Fruit fly (Drosophila melanogaster): ENCODE measurements around the gene CG12773.
A peak's percentile ranks its signal among the peaks of the same experiment; 100 is the strongest.

The CG12773 gene

dm6 chrX:1303961-1304360 lies 49.8 kb downstream of the CG12773 start:
- peak; percentile 50 for TF ChIP-seq Eip78C (GFP tag)
- peak; percentile 95 for TF ChIP-seq Blimp-1 (GFP tag; optimal IDR thresholded peaks at IDR 0.05)
- no peak for TF ChIP-seq CG32006 (GFP tag; optimal IDR thresholded peaks at IDR 0.05)

DNA sequence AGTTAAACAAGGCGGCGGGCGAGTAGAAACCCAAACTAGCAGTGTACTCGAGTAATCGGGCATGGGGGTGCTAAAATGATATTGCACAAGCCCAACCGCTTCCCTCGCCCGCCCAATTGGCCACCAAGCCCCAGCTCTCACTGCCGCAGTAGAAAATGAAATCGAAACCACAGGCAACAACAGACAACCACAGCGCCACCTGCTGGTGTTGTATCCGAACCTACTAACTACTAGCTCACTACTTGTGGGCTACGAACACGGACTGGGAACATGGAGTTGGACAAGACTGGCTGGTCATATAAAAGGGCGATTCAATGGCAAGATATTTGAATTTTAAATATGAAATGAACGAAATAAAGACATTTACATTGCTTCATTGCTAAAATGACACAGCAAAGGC lies 53.9 kb downstream of the CG12773 start:
- TF ChIP-seq ss (GFP tag; optimal IDR thresholded peaks at IDR 0.05) (no peak), Eip93F (GFP tag; optimal IDR thresholded peaks at IDR 0.05) (no peak), CG31627 (GFP tag; optimal IDR thresholded peaks at IDR 0.05) (no peak), CG3032 (tag; optimal IDR thresholded peaks at IDR 0.05) (no peak), Met (GFP tag; optimal IDR thresholded peaks at IDR 0.05) (no peak), CG6276 (GFP tag; optimal IDR thresholded peaks at IDR 0.05) (no peak), fkh (GFP tag; optimal IDR thresholded peaks at IDR 0.05) (no peak), svp (GFP tag) (no peak), Sox102F (GFP tag; optimal IDR thresholded peaks at IDR 0.05) (no peak), CG11762 (GFP tag; optimal IDR thresholded peaks at IDR 0.05; ENCODE audit: insufficient read depth) (no peak), salr (GFP tag; optimal IDR thresholded peaks at IDR 0.05) (no peak), Gug (GFP tag; IDR thresholded peaks at IDR 0.05) (no peak), dac (GFP tag; optimal IDR thresholded peaks at IDR 0.05) (no peak), net (GFP tag; optimal IDR thresholded peaks at IDR 0.05) (no peak)

All from whole organism, prepupa.